Fruit fly (Drosophila melanogaster) whole organism, pupa: ENCODE measurements around the gene fzy.

Experiments used
- CG10348 ChIP-seq: fragments of 200-800 bp; sonication (Bioruptor generic); IDR thresholded peaks from 2 replicates; pipeline ENCODE4 v1.3.6; 2022; ENCODE audit warnings: missing biosample characterization, missing genetic modification characterization
- CG12605 ChIP-seq: fragments of 200-800 bp; sonication (Bioruptor generic); IDR thresholded peaks from 2 replicates; pipeline ENCODE4 v1.3.6; 2022; ENCODE audit warnings: missing biosample characterization, missing genetic modification characterization
- CG13204 ChIP-seq: fragments of 200-800 bp; sonication (Bioruptor generic); optimal IDR thresholded peaks from 2 replicates; lab custom pipeline; 2018; ENCODE audit warnings: missing biosample characterization, mild to moderate bottlenecking, missing genetic modification characterization, moderate library complexity
- CG14655 ChIP-seq: fragments of 200-800 bp; sonication (Bioruptor generic); optimal IDR thresholded peaks from 3 replicates; lab custom pipeline; 2017; ENCODE audit warnings: mild to moderate bottlenecking, missing biosample characterization, missing genetic modification reagents, missing genetic modification characterization
- CG15710 ChIP-seq: fragments of 200-800 bp; sonication (Bioruptor generic); optimal IDR thresholded peaks from 2 replicates; lab custom pipeline; 2018; ENCODE audit warnings: missing biosample characterization, mild to moderate bottlenecking, missing genetic modification characterization, moderate library complexity
- CG17806 ChIP-seq: fragments of 200-800 bp; sonication (Bioruptor generic); optimal IDR thresholded peaks from 2 replicates; lab custom pipeline; 2018; ENCODE audit warnings: missing biosample characterization, mild to moderate bottlenecking, missing genetic modification characterization, moderate library complexity
- CG32121 ChIP-seq: fragments of 200-800 bp; sonication (Bioruptor generic); IDR thresholded peaks from 2 replicates; pipeline ENCODE4 v1.3.6; 2022; ENCODE audit warnings: missing biosample characterization, missing genetic modification characterization
- CG34367 ChIP-seq: fragments of 200-800 bp; sonication (Bioruptor generic); optimal IDR thresholded peaks from 2 replicates; lab custom pipeline; 2018; ENCODE audit warnings: missing biosample characterization, mild to moderate bottlenecking, missing genetic modification characterization
- CG4496 ChIP-seq: fragments of 200-800 bp; sonication (Bioruptor generic); IDR thresholded peaks from 3 replicates; pipeline ENCODE4 v1.3.6; 2022; ENCODE audit warnings: missing biosample characterization, missing genetic modification characterization
- CG8159 ChIP-seq: fragments of 200-800 bp; sonication (Bioruptor generic); optimal IDR thresholded peaks from 3 replicates; lab custom pipeline; 2018; ENCODE audit warnings: missing biosample characterization, mild to moderate bottlenecking, missing genetic modification characterization, moderate library complexity
- CG8301 ChIP-seq: fragments of 200-800 bp; sonication (Bioruptor generic); optimal IDR thresholded peaks from 2 replicates; lab custom pipeline; 2018; ENCODE audit warnings: missing biosample characterization, mild to moderate bottlenecking, missing genetic modification characterization
- CG9948 ChIP-seq: fragments of 200-800 bp; sonication (Bioruptor generic); optimal IDR thresholded peaks from 2 replicates; lab custom pipeline; 2018; ENCODE audit warnings: missing biosample characterization, mild to moderate bottlenecking, missing genetic modification characterization, moderate library complexity
- D1 ChIP-seq: fragments of 200-800 bp; sonication (Bioruptor generic); optimal IDR thresholded peaks from 2 replicates; lab custom pipeline; 2018; ENCODE audit warnings: missing biosample characterization, mild to moderate bottlenecking, missing genetic modification characterization, moderate library complexity
- EcR ChIP-seq: fragments of 200-800 bp; sonication (Bioruptor generic); optimal IDR thresholded peaks from 3 replicates; lab custom pipeline; 2019; ENCODE audit warnings: missing biosample characterization, missing genetic modification characterization, mild to moderate bottlenecking, moderate library complexity, missing genetic modification reagents
- Ets98B ChIP-seq: fragments of 200-800 bp; sonication (Bioruptor generic); IDR thresholded peaks from 2 replicates; pipeline ENCODE4 v1.3.6; 2022; ENCODE audit warnings: missing biosample characterization, missing genetic modification characterization
- Pif1A ChIP-seq: fragments of 200-800 bp; sonication (Bioruptor generic); optimal IDR thresholded peaks from 3 replicates; lab custom pipeline; 2016; ENCODE audit warnings: missing biosample characterization, missing genetic modification characterization
- Pif1B ChIP-seq: fragments of 200-800 bp; sonication (Bioruptor generic); optimal IDR thresholded peaks from 3 replicates; lab custom pipeline; 2016; ENCODE audit warnings: missing biosample characterization, missing genetic modification characterization
- Snoo ChIP-seq: fragments of 200-800 bp; sonication (Bioruptor generic); optimal IDR thresholded peaks from 3 replicates; lab custom pipeline; 2017; ENCODE audit warnings: missing biosample characterization, mild to moderate bottlenecking, missing genetic modification characterization, inconsistent platforms
- fd96Ca ChIP-seq: fragments of 200-800 bp; sonication (Bioruptor generic); IDR thresholded peaks from 3 replicates; pipeline ENCODE4 v1.3.6; 2022; ENCODE audit warnings: missing biosample characterization, missing genetic modification characterization
- gl ChIP-seq: fragments of 200-800 bp; sonication (Bioruptor generic); optimal IDR thresholded peaks from 2 replicates; lab custom pipeline; 2018; ENCODE audit warnings: missing biosample characterization, mild to moderate bottlenecking, missing genetic modification characterization
- rn ChIP-seq: fragments of 200-800 bp; sonication (Bioruptor generic); IDR thresholded peaks from 2 replicates; pipeline ENCODE4 v1.3.6; 2022; ENCODE audit warnings: missing biosample characterization, missing genetic modification characterization

fzy gene

DNA sequence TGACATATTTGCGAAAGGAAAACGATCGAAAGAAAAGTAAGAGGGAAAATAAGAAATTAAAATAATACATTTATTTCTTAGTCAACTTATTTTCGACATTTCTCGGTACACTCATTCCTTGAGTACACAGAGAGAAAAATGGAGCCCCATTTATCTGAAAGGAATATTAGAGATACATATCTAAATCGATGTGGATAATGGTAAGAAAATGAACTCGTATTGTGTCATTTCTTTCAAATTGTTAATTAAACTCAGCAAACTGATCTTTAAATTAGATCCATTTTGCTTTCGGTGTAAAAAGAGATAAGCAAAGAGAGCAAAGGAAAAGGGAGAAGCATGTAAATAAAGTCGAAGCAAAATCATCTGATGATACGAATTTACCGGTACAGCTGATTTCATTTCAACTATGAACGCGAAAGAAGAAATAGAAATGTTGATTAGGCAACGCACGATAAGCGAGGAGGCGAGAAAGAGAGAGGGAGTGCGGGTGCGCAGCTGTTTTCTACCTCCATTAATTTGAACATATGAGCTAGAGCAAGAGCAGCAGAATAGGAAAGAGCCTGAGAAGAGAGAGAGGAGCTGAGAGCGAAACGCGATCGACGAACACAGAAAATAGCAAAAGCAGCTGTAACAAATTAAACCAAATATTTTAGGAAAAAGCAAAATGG, 24.9 kb upstream of the fzy start:
- TF ChIP-seq CG17806 (tag; lab: Kevin White, UChicago) (peak; percentile 92), Pif1A (GFP tag; lab: Kevin White, UChicago) (peak; percentile 77), fd96Ca (GFP tag; lab: Robert Waterston, UW) (no peak), EcR (GFP tag; lab: Kevin White, UChicago) (no peak), CG34367 (tag; lab: Kevin White, UChicago) (peak; percentile 83), Snoo (tag; lab: Kevin White, UChicago) (peak; percentile 86), CG9948 (tag; lab: Kevin White, UChicago) (peak; percentile 87), CG32121 (no peak), CG13204 (GFP tag; lab: Kevin White, UChicago) (peak; percentile 39), CG8301 (tag; lab: Kevin White, UChicago) (peak; percentile 83), Pif1B (GFP tag; lab: Kevin White, UChicago) (peak; percentile 87), CG10348 (GFP tag; lab: Robert Waterston, UW) (no peak), gl (peak; percentile 70), rn (GFP tag; lab: Robert Waterston, UW) (no peak), CG8159 (tag; lab: Kevin White, UChicago) (peak; percentile 90), Ets98B (GFP tag; lab: Robert Waterston, UW) (no peak), CG12605 (GFP tag; lab: Robert Waterston, UW) (no peak), CG4496 (GFP tag; lab: Robert Waterston, UW) (no peak), CG14655 (GFP tag; lab: Kevin White, UChicago) (peak; percentile 86), CG15710 (tag; lab: Kevin White, UChicago) (peak; percentile 84), D1 (tag; lab: Kevin White, UChicago) (peak; percentile 22)

DNA sequence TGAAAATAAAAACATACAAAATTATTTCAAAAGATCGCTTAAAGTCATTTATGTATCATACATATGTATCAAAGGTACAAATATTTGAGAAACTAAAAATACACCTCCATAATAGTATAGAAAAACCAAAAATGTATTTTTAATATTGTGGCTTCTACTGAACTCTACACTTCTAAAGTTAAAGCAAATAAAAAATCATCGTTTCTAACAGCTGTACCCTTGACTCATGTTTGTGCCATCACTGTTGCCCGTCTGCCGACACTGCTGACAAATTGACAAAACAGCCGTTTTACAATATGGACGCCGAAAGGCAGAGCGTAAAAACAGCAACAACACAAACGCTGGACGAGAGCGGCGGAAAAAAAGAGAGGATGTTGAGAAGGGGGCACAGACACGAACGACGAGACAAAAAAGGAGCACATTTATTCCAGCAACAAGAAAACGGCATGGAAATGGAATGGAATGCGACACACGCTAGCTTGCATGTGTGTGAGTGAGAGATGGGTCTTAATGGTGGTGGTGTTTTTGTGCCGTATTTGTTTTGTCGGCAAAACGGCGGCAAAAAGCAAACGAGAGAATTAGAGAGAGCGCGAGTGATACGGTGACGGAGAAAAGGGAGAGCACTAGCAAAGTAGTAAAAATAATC, 24.3 kb upstream of the fzy start:
- TF ChIP-seq CG32121 (no peak), D1 (tag; lab: Kevin White, UChicago) (no peak), CG12605 (GFP tag; lab: Robert Waterston, UW) (no peak), Ets98B (GFP tag; lab: Robert Waterston, UW) (no peak), gl (peak; percentile 76), EcR (GFP tag; lab: Kevin White, UChicago) (peak; percentile 57), CG8159 (tag; lab: Kevin White, UChicago) (peak; percentile 80), CG4496 (GFP tag; lab: Robert Waterston, UW) (no peak), fd96Ca (GFP tag; lab: Robert Waterston, UW) (no peak), CG13204 (GFP tag; lab: Kevin White, UChicago) (peak; percentile 71), CG17806 (tag; lab: Kevin White, UChicago) (peak; percentile 75), CG15710 (tag; lab: Kevin White, UChicago) (peak; percentile 62), rn (GFP tag; lab: Robert Waterston, UW) (no peak), Pif1B (GFP tag; lab: Kevin White, UChicago) (peak; percentile 79), CG9948 (tag; lab: Kevin White, UChicago) (peak; percentile 74), Snoo (tag; lab: Kevin White, UChicago) (peak; percentile 49), CG14655 (GFP tag; lab: Kevin White, UChicago) (peak; percentile 81), CG10348 (GFP tag; lab: Robert Waterston, UW) (no peak), CG34367 (tag; lab: Kevin White, UChicago) (peak; percentile 60), CG8301 (tag; lab: Kevin White, UChicago) (peak; percentile 79), Pif1A (GFP tag; lab: Kevin White, UChicago) (peak; percentile 83)

DNA sequence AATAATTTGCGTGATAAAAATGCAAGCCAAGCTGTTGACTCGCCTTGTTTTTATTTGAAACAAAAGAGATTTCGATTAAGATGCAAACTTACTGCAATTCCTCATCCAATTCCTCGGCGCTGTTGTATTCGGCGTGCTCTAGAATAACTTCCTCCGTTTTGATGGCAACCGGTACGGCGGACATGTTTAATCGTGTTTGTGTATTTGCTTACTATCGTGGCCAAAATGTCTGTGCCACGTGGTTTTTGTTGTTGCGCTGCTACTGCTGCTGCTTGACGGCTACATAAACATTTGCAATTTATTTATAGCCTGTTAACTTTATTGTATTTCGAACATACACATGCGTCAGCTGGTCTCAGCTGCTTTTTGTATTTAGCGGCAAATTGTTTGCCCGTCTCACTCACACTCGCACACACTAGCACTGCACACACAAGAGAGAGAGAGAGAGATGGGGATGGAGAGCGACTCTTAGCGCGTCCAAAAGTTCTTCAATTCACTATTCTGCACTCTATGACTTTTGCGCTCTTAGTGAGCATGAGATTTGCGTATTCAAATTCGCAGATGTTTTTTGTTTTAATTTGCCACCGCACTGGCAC, 23.7 kb upstream of the fzy start:
- TF ChIP-seq CG4496 (GFP tag; lab: Robert Waterston, UW) (no peak), CG14655 (GFP tag; lab: Kevin White, UChicago) (no peak), Pif1B (GFP tag; lab: Kevin White, UChicago) (no peak), rn (GFP tag; lab: Robert Waterston, UW) (no peak), fd96Ca (GFP tag; lab: Robert Waterston, UW) (no peak), gl (no peak), CG34367 (tag; lab: Kevin White, UChicago) (no peak), CG8301 (tag; lab: Kevin White, UChicago) (no peak), CG9948 (tag; lab: Kevin White, UChicago) (no peak), Snoo (tag; lab: Kevin White, UChicago) (no peak), Ets98B (GFP tag; lab: Robert Waterston, UW) (no peak), Pif1A (GFP tag; lab: Kevin White, UChicago) (no peak), CG15710 (tag; lab: Kevin White, UChicago) (no peak), CG17806 (tag; lab: Kevin White, UChicago) (no peak), CG32121 (no peak), CG13204 (GFP tag; lab: Kevin White, UChicago) (no peak), EcR (GFP tag; lab: Kevin White, UChicago) (no peak), CG10348 (GFP tag; lab: Robert Waterston, UW) (no peak)

DNA sequence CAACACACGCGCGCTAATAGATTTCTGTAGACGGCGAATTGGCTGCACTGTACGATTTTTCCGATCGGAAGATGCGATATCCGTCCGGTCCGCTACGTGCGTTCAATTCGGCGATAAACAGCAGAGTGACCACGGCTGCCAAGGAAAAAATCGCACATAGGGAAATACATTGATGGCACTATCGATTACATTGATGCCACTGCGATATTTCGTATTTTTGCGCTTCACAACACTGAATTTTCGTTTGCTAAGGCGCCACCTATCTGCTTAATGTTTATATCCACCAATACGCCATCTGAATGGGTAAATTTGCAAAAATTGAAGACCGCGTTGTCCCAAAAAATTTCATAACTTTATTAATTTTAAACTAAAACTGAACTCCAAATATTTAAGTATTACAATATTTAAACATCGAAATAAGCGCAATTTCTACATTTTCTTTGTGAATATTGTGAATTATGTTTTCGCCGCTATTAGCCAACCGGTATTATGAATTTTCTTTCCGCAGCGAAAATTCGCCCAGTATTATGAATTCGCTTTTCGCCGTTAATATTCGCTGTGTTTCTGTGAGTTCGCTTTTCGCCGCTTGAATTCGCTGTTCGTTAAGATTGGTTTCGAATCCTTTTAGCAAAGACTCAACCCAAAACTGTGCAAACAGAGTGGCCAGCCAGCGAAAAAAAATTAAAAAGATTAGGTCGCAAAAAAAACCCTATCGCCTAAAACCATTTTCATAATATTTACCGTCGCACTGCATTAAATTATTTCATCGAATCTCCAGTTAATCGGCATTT, 23.0 kb upstream of the fzy start, which contains the start of the genes crp and pkaap:
Gene crp (minus strand): TSS at position 129 of the 791 bp plus-strand sequence.
Gene pkaap (plus strand): TSS at position 689 of the 791 bp plus-strand sequence.
- peak; percentile 64 for TF ChIP-seq Pif1B (GFP tag; lab: Kevin White, UChicago)
- peak; percentile 50 for TF ChIP-seq CG8159 (tag; lab: Kevin White, UChicago)
- peak; percentile 12 for TF ChIP-seq CG15710 (tag; lab: Kevin White, UChicago)
- peak; percentile 1 for TF ChIP-seq CG17806 (tag; lab: Kevin White, UChicago)
- no peak for TF ChIP-seq Ets98B (GFP tag; lab: Robert Waterston, UW)
- TF ChIP-seq gl = peak; percentile 18
- peak; percentile 34 for TF ChIP-seq CG34367 (tag; lab: Kevin White, UChicago)
- no peak for TF ChIP-seq CG4496 (GFP tag; lab: Robert Waterston, UW)
- no peak for TF ChIP-seq CG32121
- TF ChIP-seq D1 (tag; lab: Kevin White, UChicago) = no peak
- TF ChIP-seq CG13204 (GFP tag; lab: Kevin White, UChicago) = peak; percentile 48
- TF ChIP-seq Snoo (tag; lab: Kevin White, UChicago) = peak; percentile 57
